Worm (Caenorhabditis elegans) whole organism, L1 larva: ENCODE results near the gene W06A7.4.

ENCODE experiments used
- C04F5.9 ChIP-seq: sonication (generic microtip); optimal IDR thresholded peaks from 2 replicates; lab custom pipeline; 2016; ENCODE audit warnings: missing genetic modification characterization, missing compliant biosample characterization
- C16A3.4 ChIP-seq: fragments of 150-350 bp; optimal IDR thresholded peaks from 2 replicates; lab custom pipeline; 2014; ENCODE audit warnings: missing biosample characterization, missing genetic modification characterization
- F16B12.6 ChIP-seq: fragments of 150-350 bp; optimal IDR thresholded peaks from 2 replicates; lab custom pipeline; 2014; ENCODE audit warnings: missing biosample characterization, missing genetic modification characterization
- Y116A8C.19 ChIP-seq: sonication (generic microtip); optimal IDR thresholded peaks from 2 replicates; lab custom pipeline; 2016; ENCODE audit warnings: missing compliant biosample characterization, missing genetic modification characterization, borderline replicate concordance
- alr-1 ChIP-seq: fragments of 200-800 bp; sonication (Bioruptor generic); optimal IDR thresholded peaks from 2 replicates; lab custom pipeline; 2018; ENCODE audit warnings: borderline replicate concordance, mild to moderate bottlenecking, missing genetic modification characterization, missing compliant biosample characterization
- blmp-1 ChIP-seq: fragments of 150-350 bp; optimal IDR thresholded peaks from 2 replicates; lab custom pipeline; 2014; ENCODE audit warnings: missing biosample characterization, missing genetic modification characterization
- ceh-8 ChIP-seq: fragments of 200-800 bp; sonication (Bioruptor generic); optimal IDR thresholded peaks from 2 replicates; lab custom pipeline; 2018; ENCODE audit warnings: mild to moderate bottlenecking, missing genetic modification characterization, moderate library complexity, missing compliant biosample characterization
- ceh-88 ChIP-seq: fragments of 200-800 bp; sonication (Bioruptor generic); IDR thresholded peaks from 2 replicates; pipeline ENCODE4 v1.3.6; 2022; ENCODE audit warnings: missing genetic modification characterization, missing compliant biosample characterization
- dpl-1 ChIP-seq, 3 experiments: fragments of 150-350 bp in 2 of 3; sonication (generic microtip) in 1 of 3; optimal IDR thresholded peaks; 2 replicates each; lab custom pipeline; 2014 to 2017; ENCODE audit warnings: missing biosample characterization in 3 of 3, missing genetic modification characterization in 3 of 3, missing genetic modification reagents in 3 of 3
- efl-1 ChIP-seq, 4 experiments: fragments of 150-350 bp; optimal IDR thresholded peaks in 3 of 4; peaks in 1 of 4; 1 replicate in 1 of 4; 2 replicates in 3 of 4; lab custom pipeline; 2014; ENCODE audit warnings: missing biosample characterization in 2 of 4, missing genetic modification characterization in 2 of 4, missing genetic modification reagents in 2 of 4
- elt-3 ChIP-seq, 6 experiments: fragments of 150-350 bp in 1 of 6; sonication (generic microtip); optimal IDR thresholded peaks; 2 replicates each; lab custom pipeline; 2017 to 2018; ENCODE audit warnings: missing biosample characterization in 6 of 6, missing genetic modification characterization in 6 of 6, inconsistent platforms in 1 of 6
- ets-5 ChIP-seq: fragments of 200-800 bp; sonication (Bioruptor generic); IDR thresholded peaks from 2 replicates; pipeline ENCODE4 v1.3.6; 2022; ENCODE audit warnings: missing genetic modification characterization, missing compliant biosample characterization
- fkh-8 ChIP-seq: sonication (generic microtip); optimal IDR thresholded peaks from 2 replicates; lab custom pipeline; 2016; ENCODE audit warnings: mild to moderate bottlenecking, missing genetic modification characterization, missing compliant biosample characterization
- fos-1 ChIP-seq: fragments of 150-350 bp; optimal IDR thresholded peaks from 2 replicates; lab custom pipeline; 2014; ENCODE audit warnings: missing biosample characterization, missing genetic modification characterization
- lin-14 ChIP-seq: fragments of 200-800 bp; sonication (Bioruptor generic); optimal IDR thresholded peaks from 2 replicates; lab custom pipeline; 2018; ENCODE audit warnings: mild to moderate bottlenecking, missing genetic modification characterization, moderate library complexity, missing compliant biosample characterization
- lin-15B ChIP-seq: fragments of 150-350 bp; sonication (generic microtip); optimal IDR thresholded peaks from 3 replicates; lab custom pipeline; 2014; ENCODE audit warnings: missing biosample characterization, missing genetic modification characterization
- lin-39 ChIP-seq: fragments of 150-350 bp; optimal IDR thresholded peaks from 2 replicates; lab custom pipeline; 2014; ENCODE audit warnings: missing biosample characterization, missing genetic modification reagents, missing genetic modification characterization
- lir-3 ChIP-seq: sonication (generic microtip); optimal IDR thresholded peaks from 2 replicates; lab custom pipeline; 2016; ENCODE audit warnings: mild to moderate bottlenecking, missing genetic modification characterization, moderate library complexity, missing compliant biosample characterization; ENCODE audit not compliant: poor library complexity
- mab-9 ChIP-seq: fragments of 200-800 bp; sonication (Bioruptor generic); IDR thresholded peaks from 2 replicates; pipeline ENCODE4 v1.3.6; 2022; ENCODE audit warnings: missing genetic modification reagents, missing genetic modification characterization, missing compliant biosample characterization
- nhr-20 ChIP-seq: sonication (generic microtip); optimal IDR thresholded peaks from 2 replicates; lab custom pipeline; 2016; ENCODE audit warnings: mild to moderate bottlenecking, missing genetic modification characterization, missing compliant biosample characterization
- nhr-76 ChIP-seq: sonication (generic microtip); optimal IDR thresholded peaks from 2 replicates; lab custom pipeline; 2017; ENCODE audit warnings: missing biosample characterization, missing genetic modification characterization
- nhr-85 ChIP-seq: sonication (generic microtip); peaks from one replicate; lab custom pipeline; 2016; ENCODE audit warnings: missing genetic modification characterization, inconsistent platforms, missing compliant biosample characterization
- nhr-90 ChIP-seq: sonication (generic microtip); optimal IDR thresholded peaks from 2 replicates; lab custom pipeline; 2016; ENCODE audit warnings: mild to moderate bottlenecking, missing genetic modification characterization, missing compliant biosample characterization; ENCODE audit not compliant: poor library complexity
- pax-3 ChIP-seq: fragments of 200-800 bp; sonication (Bioruptor generic); optimal IDR thresholded peaks from 2 replicates; lab custom pipeline; 2018; ENCODE audit warnings: mild to moderate bottlenecking, missing genetic modification characterization, moderate library complexity, missing compliant biosample characterization
- skn-1 ChIP-seq: fragments of 150-350 bp; optimal IDR thresholded peaks from 2 replicates; lab custom pipeline; 2014; ENCODE audit warnings: missing biosample characterization, missing genetic modification characterization
- snu-23 ChIP-seq: sonication (generic microtip); optimal IDR thresholded peaks from 2 replicates; lab custom pipeline; 2016; ENCODE audit warnings: missing genetic modification characterization, missing compliant biosample characterization
- sox-4 ChIP-seq: sonication (generic microtip); optimal IDR thresholded peaks from 2 replicates; lab custom pipeline; 2016; ENCODE audit warnings: missing genetic modification characterization, missing compliant biosample characterization
- unc-30 ChIP-seq: sonication (generic microtip); optimal IDR thresholded peaks from 2 replicates; lab custom pipeline; 2017; ENCODE audit warnings: missing biosample characterization, missing genetic modification characterization
- unc-86 ChIP-seq: sonication (generic microtip); optimal IDR thresholded peaks from 2 replicates; lab custom pipeline; 2016; ENCODE audit warnings: missing genetic modification characterization, missing compliant biosample characterization
- vab-15 ChIP-seq: sonication (generic microtip); optimal IDR thresholded peaks from 2 replicates; lab custom pipeline; 2017; ENCODE audit warnings: missing genotype, mild to moderate bottlenecking, missing genetic modification characterization, missing compliant biosample characterization
- ztf-11 ChIP-seq, 2 experiments: sonication (generic microtip); optimal IDR thresholded peaks; 2 replicates each; lab custom pipeline; 2016 to 2017; ENCODE audit warnings: missing genetic modification characterization in 2 of 2, missing biosample characterization in 1 of 2, missing compliant biosample characterization in 1 of 2
- ztf-4 ChIP-seq: fragments of 150-350 bp; optimal IDR thresholded peaks from 2 replicates; lab custom pipeline; 2014; ENCODE audit warnings: missing biosample characterization, missing genetic modification characterization

W06A7.4 gene

DNA sequence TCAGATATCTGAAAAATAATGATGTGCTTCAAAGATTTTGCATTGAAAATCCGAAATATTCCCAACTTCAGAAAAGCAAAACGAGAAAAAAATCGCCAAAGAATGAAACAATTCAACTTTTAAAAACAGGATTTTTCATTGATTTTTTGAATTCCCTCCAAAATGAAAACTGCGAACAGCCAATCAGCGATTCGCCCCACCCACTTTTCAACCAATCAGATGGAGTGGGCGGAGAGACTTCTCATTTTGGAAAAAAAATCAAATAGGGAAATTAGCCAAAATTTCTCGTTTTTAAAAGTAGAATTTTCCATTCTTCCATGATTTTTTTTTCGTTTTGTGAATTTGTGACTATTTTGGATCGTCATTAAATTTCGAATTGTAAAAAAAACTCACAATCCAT, 39.4 kb upstream of the W06A7.4 start:
- TF ChIP-seq fkh-8 (no peak), efl-1 (optimal IDR thresholded peaks at IDR 0.05; lab: Kevin White, UChicago) (no peak), efl-1 (GFP tag; optimal IDR thresholded peaks at IDR 0.05 in 1 of 2; lab: Kevin White, UChicago) (peak in 1 of 2 experiments; percentile 35), fos-1 (tag; lab: Kevin White, UChicago) (no peak), C04F5.9 (tag; lab: Kevin White, UChicago) (no peak), dpl-1 (GFP tag; optimal IDR thresholded peaks at IDR 0.05; lab: Kevin White, UChicago) (peak in 1 of 3 experiments; percentile 12), nhr-20 (tag; lab: Kevin White, UChicago) (no peak), Y116A8C.19 (tag; lab: Kevin White, UChicago) (no peak)

- TF ChIP-seq nhr-76 (tag; lab: Kevin White, UChicago) (no peak), lin-14 (peak; percentile 53), efl-1 (optimal IDR thresholded peaks at IDR 0.05; lab: Kevin White, UChicago) (no peak), efl-1 (GFP tag; optimal IDR thresholded peaks at IDR 0.05 in 1 of 2; lab: Kevin White, UChicago) (peak in 1 of 2 experiments; percentile 67), blmp-1 (tag; lab: Kevin White, UChicago) (peak; percentile 96), snu-23 (GFP tag; lab: Kevin White, UChicago) (peak; percentile 18), dpl-1 (GFP tag; optimal IDR thresholded peaks at IDR 0.05; lab: Kevin White, UChicago) (no peak), nhr-20 (tag; lab: Kevin White, UChicago) (peak; percentile 25), unc-86 (no peak), nhr-85 (peak; percentile 74), elt-3 (tag; optimal IDR thresholded peaks at IDR 0.05; lab: Kevin White, UChicago) (peak in 1 of 6 experiments; percentile 60)
Observed at ce11 chrV:14788462-14788861, 35.8 kb upstream of the W06A7.4 start.

- TF ChIP-seq ceh-8 (GFP tag; lab: Kevin White, UChicago) (peak; percentile 3), lin-14 (peak; percentile 35), elt-3 (tag; optimal IDR thresholded peaks at IDR 0.05; lab: Kevin White, UChicago) (no peak)
Observed at ce11 chrV:14790792-14791191, 33.4 kb upstream of the W06A7.4 start.

DNA sequence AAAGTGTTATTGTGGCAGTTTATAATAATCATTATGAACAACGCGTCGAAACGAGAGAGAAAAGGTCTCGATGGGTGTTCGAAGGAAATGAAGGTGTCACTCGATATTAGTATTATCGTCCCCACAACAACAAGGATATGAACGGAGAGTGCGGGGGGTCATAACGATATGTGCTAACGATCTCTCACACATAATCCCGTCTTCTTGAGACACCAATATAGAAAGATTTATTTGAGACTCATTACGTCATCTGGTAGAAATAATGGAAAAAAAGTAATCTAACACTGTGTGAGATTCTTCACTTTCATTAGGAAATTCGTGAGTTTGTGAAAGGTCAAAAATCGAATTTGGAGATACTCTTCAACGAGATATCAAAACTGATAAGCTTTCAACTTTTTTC, 32.5 kb upstream of the W06A7.4 start:
- TF ChIP-seq ets-5, result no peak
- TF ChIP-seq alr-1 (tag; lab: Kevin White, UChicago), result no peak
- no peak for TF ChIP-seq unc-86
- TF ChIP-seq unc-30 (tag; lab: Kevin White, UChicago), result no peak

DNA sequence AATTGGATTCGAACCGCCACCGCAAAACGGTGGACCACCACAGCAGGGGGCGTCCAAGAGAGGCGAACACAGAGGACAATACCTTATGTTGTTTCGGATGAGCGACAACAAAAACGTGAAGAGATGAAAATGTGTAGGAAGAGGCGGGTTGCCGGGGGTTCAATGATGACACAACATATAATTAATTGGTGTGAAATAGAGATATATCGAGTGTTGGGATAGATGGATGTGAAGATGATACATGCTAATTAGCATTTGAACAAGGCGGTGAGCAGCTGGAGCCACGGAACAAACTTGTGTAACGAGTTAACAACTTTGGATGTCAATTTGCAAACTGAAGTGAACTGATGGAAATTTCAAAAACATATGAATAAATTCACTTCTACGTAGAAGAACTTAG, 31.9 kb upstream of the W06A7.4 start:
- TF ChIP-seq nhr-85, result peak; percentile 41
- no peak for TF ChIP-seq nhr-90 (tag; lab: Kevin White, UChicago)
- no peak for TF ChIP-seq fos-1 (tag; lab: Kevin White, UChicago)
- no peak for TF ChIP-seq fkh-8

DNA sequence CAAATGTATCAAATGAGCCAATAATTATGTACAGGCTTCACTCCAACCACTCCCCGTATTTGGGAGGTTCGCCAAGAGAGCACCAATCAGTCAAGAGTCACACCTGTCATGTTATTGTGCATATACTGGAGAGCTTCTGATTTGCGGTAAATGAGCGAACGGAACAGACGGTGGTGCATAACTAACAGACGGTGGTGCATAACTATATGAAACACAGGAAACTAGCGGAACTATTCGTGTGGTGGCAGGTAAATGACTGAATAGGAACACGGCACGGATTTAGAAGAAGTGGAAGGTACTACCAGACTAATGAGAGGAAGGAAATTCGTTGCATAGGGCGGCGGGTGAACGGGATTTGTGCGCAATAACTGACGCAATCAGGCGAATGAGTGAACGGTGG, 31.2 kb upstream of the W06A7.4 start:
- no peak for TF ChIP-seq ztf-4 (tag; lab: Kevin White, UChicago)
- TF ChIP-seq blmp-1 (tag; lab: Kevin White, UChicago), result no peak
- no peak for TF ChIP-seq unc-30 (tag; lab: Kevin White, UChicago)
- no peak for TF ChIP-seq lin-15B
- no peak for TF ChIP-seq unc-86
- no peak for TF ChIP-seq fos-1 (tag; lab: Kevin White, UChicago)
- TF ChIP-seq lin-39 (tag; lab: Kevin White, UChicago), result no peak
- no peak for TF ChIP-seq sox-4 (tag; lab: Kevin White, UChicago)
- TF ChIP-seq vab-15 (tag; lab: Kevin White, UChicago), result no peak
- TF ChIP-seq C16A3.4 (tag; lab: Kevin White, UChicago), result no peak
- no peak for TF ChIP-seq F16B12.6 (tag; lab: Kevin White, UChicago)
- TF ChIP-seq mab-9 (GFP tag; lab: Robert Waterston, UW), result no peak
- TF ChIP-seq elt-3 (tag; optimal IDR thresholded peaks at IDR 0.05; lab: Kevin White, UChicago), result no peak
- no peak for TF ChIP-seq ceh-88
- no peak for TF ChIP-seq dpl-1 (GFP tag; optimal IDR thresholded peaks at IDR 0.05; lab: Kevin White, UChicago)
- no peak for TF ChIP-seq pax-3 (tag; lab: Kevin White, UChicago)
- no peak for TF ChIP-seq lir-3 (tag; lab: Kevin White, UChicago)
- no peak for TF ChIP-seq nhr-85
- no peak for TF ChIP-seq skn-1
- no peak for TF ChIP-seq ztf-11 (tag; optimal IDR thresholded peaks at IDR 0.05; lab: Kevin White, UChicago)
